Worm (Caenorhabditis elegans) whole organism, young adult: ENCODE data around the gene gur-5.

Experiments
- B0019.2 ChIP-seq: fragments of 200-800 bp; sonication (Bioruptor generic); conservative IDR thresholded peaks from 2 replicates; pipeline ENCODE4 v1.3.6; 2022; ENCODE audit warnings: missing genetic modification reagents, missing genetic modification characterization, missing compliant biosample characterization
- B0261.1 ChIP-seq: sonication (generic microtip); optimal IDR thresholded peaks from 2 replicates; lab custom pipeline; 2016; ENCODE audit warnings: mild to moderate bottlenecking, missing genetic modification characterization, moderate library complexity, missing compliant biosample characterization
- F39B2.1 ChIP-seq: fragments of 200-800 bp; sonication (Bioruptor generic); IDR thresholded peaks from 2 replicates; pipeline ENCODE4 v1.3.6; 2022; ENCODE audit warnings: missing genetic modification reagents, missing genetic modification characterization, missing compliant biosample characterization
- F55B11.4 ChIP-seq: sonication (generic microtip); optimal IDR thresholded peaks from 2 replicates; lab custom pipeline; 2016; ENCODE audit warnings: missing compliant biosample characterization, missing genetic modification characterization, borderline replicate concordance; ENCODE audit not compliant: insufficient read depth
- K12H6.12 ChIP-seq: fragments of 200-800 bp; sonication (Bioruptor generic); optimal IDR thresholded peaks from 2 replicates; lab custom pipeline; 2018; ENCODE audit warnings: mild to moderate bottlenecking, missing genetic modification characterization, missing compliant biosample characterization
- Y53G8AR.9 ChIP-seq: fragments of 200-800 bp; sonication (Bioruptor generic); conservative IDR thresholded peaks from 2 replicates; pipeline ENCODE4 v1.3.6; 2022; ENCODE audit warnings: missing genetic modification reagents, missing genetic modification characterization, missing compliant biosample characterization
- Y95B8A.8 ChIP-seq: fragments of 200-800 bp; sonication (Bioruptor generic); IDR thresholded peaks from 2 replicates; pipeline ENCODE4 v1.3.6; 2022; ENCODE audit warnings: missing genetic modification reagents, missing genetic modification characterization, missing compliant biosample characterization
- aptf-2 ChIP-seq: fragments of 200-800 bp; sonication (Bioruptor generic); conservative IDR thresholded peaks from 2 replicates; pipeline ENCODE4 v1.3.6; 2022; ENCODE audit warnings: missing genetic modification reagents, missing genetic modification characterization, missing compliant biosample characterization
- attf-5 ChIP-seq: fragments of 200-800 bp; sonication (Bioruptor generic); optimal IDR thresholded peaks from 2 replicates; lab custom pipeline; 2018; ENCODE audit warnings: mild to moderate bottlenecking, missing genetic modification characterization, missing compliant biosample characterization
- bed-1 ChIP-seq: fragments of 200-800 bp; sonication (Bioruptor generic); IDR thresholded peaks from 2 replicates; pipeline ENCODE4 v1.3.6; 2022; ENCODE audit warnings: missing genetic modification reagents, missing genetic modification characterization, missing compliant biosample characterization
- ccch-3 ChIP-seq: fragments of 200-800 bp; sonication (Bioruptor generic); optimal IDR thresholded peaks from 2 replicates; lab custom pipeline; 2018; ENCODE audit warnings: mild to moderate bottlenecking, missing genetic modification characterization, missing compliant biosample characterization
- cebp-1 ChIP-seq, 2 experiments: fragments of 200-800 bp in 1 of 2; sonication (Bioruptor generic) in 1 of 2; sonication (generic microtip) in 1 of 2; IDR thresholded peaks in 1 of 2; optimal IDR thresholded peaks in 1 of 2; 2 replicates each; pipeline versions ENCODE4 v1.3.6 to Lab custom; 2017 to 2022; ENCODE audit warnings: missing compliant biosample characterization in 2 of 2, missing genetic modification characterization in 2 of 2, mild to moderate bottlenecking in 1 of 2, missing genetic modification reagents in 1 of 2, moderate library complexity in 1 of 2
- ceh-58 ChIP-seq: fragments of 200-800 bp; sonication (Bioruptor generic); IDR thresholded peaks from 2 replicates; pipeline ENCODE4 v1.3.6; 2022; ENCODE audit warnings: missing genetic modification characterization, missing compliant biosample characterization
- ceh-91 ChIP-seq: fragments of 200-800 bp; sonication (Bioruptor generic); IDR thresholded peaks from 2 replicates; pipeline ENCODE4 v1.3.6; 2022; ENCODE audit warnings: missing genetic modification reagents, missing genetic modification characterization, missing compliant biosample characterization
- dox-1 ChIP-seq: fragments of 200-800 bp; sonication (Bioruptor generic); IDR thresholded peaks from 2 replicates; pipeline ENCODE4 v1.3.6; 2022; ENCODE audit warnings: missing genetic modification reagents, missing genetic modification characterization, missing compliant biosample characterization
- efl-1 ChIP-seq: fragments of 150-350 bp; optimal IDR thresholded peaks from 2 replicates; lab custom pipeline; 2014; ENCODE audit warnings: missing biosample characterization, missing genetic modification reagents, missing genetic modification characterization
- ekl-4 ChIP-seq: fragments of 200-800 bp; sonication (Bioruptor generic); IDR thresholded peaks from 2 replicates; pipeline ENCODE4 v1.3.6; 2022; ENCODE audit warnings: missing genetic modification reagents, missing genetic modification characterization, missing compliant biosample characterization
- gei-17 ChIP-seq: fragments of 200-800 bp; sonication (Bioruptor generic); optimal IDR thresholded peaks from 2 replicates; lab custom pipeline; 2018; ENCODE audit warnings: mild to moderate bottlenecking, missing genetic modification characterization, missing compliant biosample characterization
- him-1 ChIP-seq: sonication (generic microtip); optimal IDR thresholded peaks from 2 replicates; lab custom pipeline; 2016; ENCODE audit warnings: missing genotype, missing genetic modification reagents, missing genetic modification characterization, missing compliant biosample characterization
- hmg-1.2 ChIP-seq: fragments of 200-800 bp; sonication (Bioruptor generic); IDR thresholded peaks from 2 replicates; pipeline ENCODE4 v1.3.6; 2022; ENCODE audit warnings: missing genetic modification reagents, missing genetic modification characterization, missing compliant biosample characterization
- lag-1 ChIP-seq: fragments of 200-800 bp; sonication (Bioruptor generic); IDR thresholded peaks from 2 replicates; pipeline ENCODE4 v1.3.6; 2022; ENCODE audit warnings: missing genetic modification reagents, missing genetic modification characterization, missing compliant biosample characterization
- lin-35 ChIP-seq, 3 experiments: fragments of 150-350 bp in 2 of 3; sonication (generic microtip) in 1 of 3; optimal IDR thresholded peaks; 2 replicates each; lab custom pipeline; 2014 to 2018; ENCODE audit warnings: missing biosample characterization in 3 of 3, missing genetic modification characterization in 3 of 3, missing genetic modification reagents in 3 of 3
- lsl-1 ChIP-seq: fragments of 200-800 bp; sonication (Bioruptor generic); optimal IDR thresholded peaks from 2 replicates; lab custom pipeline; 2018; ENCODE audit warnings: mild to moderate bottlenecking, missing genetic modification characterization, moderate library complexity, missing compliant biosample characterization
- lsy-27 ChIP-seq: sonication (generic microtip); optimal IDR thresholded peaks from 2 replicates; lab custom pipeline; 2017; ENCODE audit warnings: missing genetic modification characterization, mild to moderate bottlenecking, missing compliant biosample characterization, antibody characterized with exemption, missing genotype, borderline replicate concordance; ENCODE audit not compliant: insufficient read depth
- madf-10 ChIP-seq: sonication (generic microtip); optimal IDR thresholded peaks from 2 replicates; lab custom pipeline; 2016; ENCODE audit warnings: mild to moderate bottlenecking, missing genetic modification characterization, missing compliant biosample characterization
- mcd-1 ChIP-seq: fragments of 200-800 bp; sonication (Bioruptor generic); IDR thresholded peaks from 2 replicates; pipeline ENCODE4 v1.3.6; 2022; ENCODE audit warnings: missing genetic modification reagents, missing genetic modification characterization, missing compliant biosample characterization
- nfya-2 ChIP-seq: fragments of 200-800 bp; sonication (Bioruptor generic); IDR thresholded peaks from 2 replicates; pipeline ENCODE4 v1.3.6; 2022; ENCODE audit warnings: missing genetic modification reagents, missing genetic modification characterization, missing compliant biosample characterization
- pha-4 ChIP-seq: fragments of 150-350 bp; sonication (generic microtip); optimal IDR thresholded peaks from 2 replicates; lab custom pipeline; 2014; ENCODE audit warnings: missing biosample characterization, missing genetic modification reagents, missing genetic modification characterization
- rcor-1 ChIP-seq: fragments of 200-800 bp; sonication (Bioruptor generic); IDR thresholded peaks from 2 replicates; pipeline ENCODE4 v1.3.6; 2022; ENCODE audit warnings: missing genetic modification reagents, missing genetic modification characterization, missing compliant biosample characterization
- sdz-38 ChIP-seq: sonication (generic microtip); optimal IDR thresholded peaks from 2 replicates; lab custom pipeline; 2016; ENCODE audit warnings: missing genotype, missing genetic modification characterization, missing compliant biosample characterization
- sea-2 ChIP-seq: fragments of 200-800 bp; sonication (Bioruptor generic); IDR thresholded peaks from 2 replicates; pipeline ENCODE4 v1.3.6; 2022; ENCODE audit warnings: missing genetic modification characterization, missing compliant biosample characterization
- snpc-1.1 ChIP-seq: sonication (generic microtip); optimal IDR thresholded peaks from 2 replicates; lab custom pipeline; 2017; ENCODE audit warnings: missing genetic modification characterization, mild to moderate bottlenecking, missing compliant biosample characterization, antibody characterized with exemption, moderate library complexity, missing genotype, missing genetic modification reagents; ENCODE audit not compliant: insufficient read depth
- snpc-1.3 ChIP-seq: sonication (generic microtip); optimal IDR thresholded peaks from 2 replicates; lab custom pipeline; 2017; ENCODE audit warnings: missing genetic modification characterization, mild to moderate bottlenecking, missing compliant biosample characterization, antibody characterized with exemption, moderate library complexity, missing genotype, missing genetic modification reagents; ENCODE audit not compliant: insufficient read depth
- snpc-4 ChIP-seq, 5 experiments: fragments of 150-350 bp in 1 of 5; sonication (generic microtip) in 4 of 5; optimal IDR thresholded peaks; 2 replicates each; lab custom pipeline; 2014 to 2018; ENCODE audit warnings: missing genetic modification characterization in 5 of 5, missing biosample characterization in 3 of 5, antibody characterized with exemption in 2 of 5, mild to moderate bottlenecking in 2 of 5, missing compliant biosample characterization in 2 of 5, missing genotype in 2 of 5, moderate library complexity in 2 of 5, missing genetic modification reagents in 1 of 5
- somi-1 ChIP-seq: fragments of 200-800 bp; sonication (Bioruptor generic); optimal IDR thresholded peaks from 2 replicates; lab custom pipeline; 2018; ENCODE audit warnings: mild to moderate bottlenecking, missing genetic modification characterization, missing compliant biosample characterization
- unc-130 ChIP-seq: sonication (generic microtip); optimal IDR thresholded peaks from 2 replicates; lab custom pipeline; 2016; ENCODE audit warnings: missing genetic modification reagents, missing genetic modification characterization, missing compliant biosample characterization
- zfh-2 ChIP-seq: fragments of 200-800 bp; sonication (Bioruptor generic); conservative IDR thresholded peaks from 2 replicates; pipeline ENCODE4 v1.3.6; 2022; ENCODE audit warnings: missing genetic modification reagents, missing genetic modification characterization, missing compliant biosample characterization
- ztf-26 ChIP-seq: sonication (generic microtip); optimal IDR thresholded peaks from 2 replicates; lab custom pipeline; 2017; ENCODE audit warnings: missing genetic modification characterization, missing compliant biosample characterization

gur-5 gene

DNA sequence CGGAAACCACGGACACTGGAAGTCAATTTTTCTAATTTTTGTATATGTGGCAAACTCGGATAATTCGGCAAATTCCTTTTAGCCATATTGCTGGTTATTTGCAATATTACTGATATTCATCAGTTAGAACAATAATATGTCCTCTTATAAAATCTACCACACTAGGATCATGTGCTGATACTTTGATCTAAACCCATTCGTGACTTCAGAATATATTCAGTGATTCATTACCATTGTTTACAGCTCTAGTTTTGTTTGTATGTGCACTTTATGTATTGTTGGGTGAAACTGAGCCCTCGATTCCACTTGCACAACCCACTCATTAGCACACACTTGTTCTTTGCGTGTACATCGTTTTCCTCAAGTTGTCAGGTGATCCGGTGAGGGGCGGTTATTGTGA, 21.1 kb downstream of the gur-5 start:
- TF ChIP-seq sea-2 (GFP tag; lab: Robert Waterston, UW) (no peak), cebp-1 (GFP tag; IDR thresholded peaks at IDR 0.05; lab: Robert Waterston, UW) (no peak), cebp-1 (tag; optimal IDR thresholded peaks at IDR 0.05; lab: Kevin White, UChicago) (no peak), pha-4 (tag; lab: Kevin White, UChicago) (no peak), B0019.2 (GFP tag; lab: Robert Waterston, UW) (no peak)

DNA sequence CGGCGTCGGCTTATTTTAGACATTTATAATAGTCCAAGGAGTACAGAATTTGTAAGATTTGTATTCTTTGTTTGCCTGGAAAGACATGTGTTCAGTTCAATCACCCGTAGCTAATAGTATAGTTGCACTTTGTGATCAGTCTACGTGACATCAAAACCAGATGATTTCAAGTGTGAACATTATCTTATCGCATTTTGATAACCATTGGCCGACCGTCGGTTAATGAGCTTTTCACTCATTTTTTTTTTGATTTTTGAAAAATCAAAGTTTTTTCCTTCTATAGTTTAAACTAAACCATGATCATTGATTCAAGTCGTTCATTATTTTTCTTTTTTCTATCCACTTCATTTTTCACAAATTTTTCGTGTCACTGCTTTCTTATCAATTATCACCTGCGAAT, 22.1 kb downstream of the gur-5 start:
- TF ChIP-seq hmg-1.2 (no peak), madf-10 (tag; lab: Kevin White, UChicago) (no peak), aptf-2 (no peak), gei-17 (no peak), F55B11.4 (tag; lab: Kevin White, UChicago) (no peak)

- TF ChIP-seq attf-5 (GFP tag; lab: Kevin White, UChicago) (no peak), mcd-1 (GFP tag; lab: Robert Waterston, UW) (no peak), Y53G8AR.9 (GFP tag; lab: Robert Waterston, UW) (no peak), rcor-1 (GFP tag; lab: Robert Waterston, UW) (no peak), K12H6.12 (no peak), snpc-1.3 (tag; lab: Kevin White, UChicago) (no peak), ceh-58 (GFP tag; lab: Robert Waterston, UW) (no peak), F39B2.1 (GFP tag; lab: Robert Waterston, UW) (no peak), nfya-2 (no peak), dox-1 (GFP tag; lab: Robert Waterston, UW) (no peak), ekl-4 (no peak), snpc-1.1 (no peak)
- TF ChIP-seq, all 124 proteins: peak for 0
These were observed 23.8 kb downstream of the gur-5 start for ce11 chrII:5308961-5309360.

ce11 chrII:5309720-5310119, 24.6 kb downstream of the gur-5 start:
- TF ChIP-seq him-1 (no peak), Y95B8A.8 (GFP tag; lab: Robert Waterston, UW) (no peak), somi-1 (no peak), ztf-26 (no peak), rcor-1 (GFP tag; lab: Robert Waterston, UW) (no peak), sdz-38 (tag; lab: Kevin White, UChicago) (no peak), cebp-1 (GFP tag; IDR thresholded peaks at IDR 0.05; lab: Robert Waterston, UW) (no peak), cebp-1 (tag; optimal IDR thresholded peaks at IDR 0.05; lab: Kevin White, UChicago) (no peak), B0261.1 (tag; lab: Kevin White, UChicago) (no peak), unc-130 (GFP tag; lab: Kevin White, UChicago) (no peak)

DNA sequence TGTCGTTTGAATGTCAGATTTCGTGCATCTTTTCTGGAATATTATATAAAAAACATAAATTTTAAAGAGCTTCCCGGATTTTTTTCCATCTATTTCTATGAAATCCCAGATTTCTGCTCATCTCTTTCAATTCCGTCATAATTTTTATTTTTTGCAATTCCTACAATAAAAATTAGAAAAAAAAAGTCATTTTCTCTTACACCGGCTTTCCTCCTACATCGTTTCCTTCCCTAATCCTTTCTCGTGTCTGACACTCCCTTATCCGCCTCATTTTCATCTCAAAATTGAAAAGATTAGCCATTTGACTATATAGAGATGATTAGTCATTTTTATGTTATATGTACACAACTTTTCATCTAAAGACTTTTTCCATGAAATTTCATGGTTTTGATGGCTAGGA, 25.7 kb downstream of the gur-5 start:
- TF ChIP-seq bed-1, result no peak
- TF ChIP-seq lag-1, result no peak
- TF ChIP-seq efl-1 (GFP tag; lab: Kevin White, UChicago), result no peak
- no peak for TF ChIP-seq ccch-3 (GFP tag; lab: Kevin White, UChicago)
- no peak for TF ChIP-seq zfh-2 (GFP tag; lab: Robert Waterston, UW)
- TF ChIP-seq lsy-27 (tag; lab: Kevin White, UChicago), result no peak
- no peak for TF ChIP-seq lsl-1 (GFP tag; lab: Kevin White, UChicago)
- TF ChIP-seq ceh-91 (GFP tag; lab: Robert Waterston, UW), result no peak
- no peak for TF ChIP-seq snpc-4 (GFP tag; optimal IDR thresholded peaks at IDR 0.05; lab: Kevin White, UChicago)
- TF ChIP-seq snpc-4 (tag; optimal IDR thresholded peaks at IDR 0.05; lab: Kevin White, UChicago), result no peak
- no peak for TF ChIP-seq B0261.1 (tag; lab: Kevin White, UChicago)
- TF ChIP-seq lin-35 (GFP tag; optimal IDR thresholded peaks at IDR 0.05; lab: Kevin White, UChicago), result no peak
